Worm (Caenorhabditis elegans): Measurements from ENCODE around the gene alh-12.

DNA sequence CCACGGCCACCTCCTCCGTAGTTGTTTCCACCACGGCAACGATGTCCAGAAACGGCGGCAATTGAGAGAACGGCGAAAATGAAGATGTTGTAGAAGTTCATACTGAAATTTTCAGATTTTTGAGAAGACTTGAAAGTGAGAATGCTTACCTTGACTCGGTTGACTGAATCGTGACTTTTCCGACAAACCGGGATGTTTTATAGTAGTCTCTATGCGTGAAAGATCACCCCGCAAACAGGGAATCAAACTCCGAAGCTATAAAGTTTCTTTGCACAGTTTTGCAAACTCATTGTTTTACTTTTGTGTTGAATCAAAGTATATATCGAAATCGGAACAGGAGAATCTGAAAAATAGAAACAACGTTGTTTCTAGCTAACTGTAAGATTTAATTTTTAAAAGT lies 8.4 kb downstream of the alh-12 start, which contains the start of gene fipr-20:
- TF ChIP-seq snpc-4 (tag; optimal IDR thresholded peaks at IDR 0.05) (no peak), pqm-1 (tag; optimal IDR thresholded peaks at IDR 0.05) (no peak), pha-4 (GFP tag; IDR thresholded peaks at IDR 0.05) (no peak), pha-4 (tag; optimal IDR thresholded peaks at IDR 0.05) (no peak), nhr-6 (tag; optimal IDR thresholded peaks at IDR 0.05) (no peak), nhr-41 (GFP tag; IDR thresholded peaks at IDR 0.05) (no peak), spr-1 (tag; optimal IDR thresholded peaks at IDR 0.05) (no peak), mdl-1 (tag; optimal IDR thresholded peaks at IDR 0.05) (no peak), unc-62 (GFP tag; optimal IDR thresholded peaks at IDR 0.05 in 1 of 2) (no peak), unc-62 (tag; optimal IDR thresholded peaks at IDR 0.05) (no peak), nhr-25 (tag; optimal IDR thresholded peaks at IDR 0.05; ENCODE audit: borderline replicate concordance, insufficient read depth) (no peak), unc-39 (tag; optimal IDR thresholded peaks at IDR 0.05) (no peak), php-3 (GFP tag; IDR thresholded peaks at IDR 0.05) (no peak), aly-2 (tag; optimal IDR thresholded peaks at IDR 0.05) (no peak)

Measured in whole organism, L4 larva.